Fruit fly (Drosophila melanogaster) whole organism, embryonic: ENCODE results near the gene CG34136.

Experiments used
- CG10267 ChIP-seq: fragments of 200-800 bp; sonication (Bioruptor generic); optimal IDR thresholded peaks from 2 replicates; lab custom pipeline; 2018; ENCODE audit warnings: missing biosample characterization, mild to moderate bottlenecking, missing genetic modification characterization, moderate library complexity
- CG13894 ChIP-seq: fragments of 200-800 bp; sonication (Bioruptor generic); optimal IDR thresholded peaks from 3 replicates; lab custom pipeline; 2018; ENCODE audit warnings: missing biosample characterization, mild to moderate bottlenecking, missing genetic modification characterization, moderate library complexity
- Ets97D ChIP-seq: fragments of 200-800 bp; sonication (Bioruptor generic); optimal IDR thresholded peaks from 3 replicates; lab custom pipeline; 2016; ENCODE audit warnings: missing biosample characterization, missing genetic modification characterization
- Ravus ChIP-seq: fragments of 200-800 bp; sonication (Bioruptor generic); IDR thresholded peaks from 2 replicates; pipeline ENCODE4 v1.3.6; 2022; ENCODE audit warnings: missing biosample characterization, missing genetic modification characterization
- cg ChIP-seq: fragments of 200-800 bp; sonication (Bioruptor generic); optimal IDR thresholded peaks from 3 replicates; lab custom pipeline; 2019; ENCODE audit warnings: missing biosample characterization, mild to moderate bottlenecking, missing genetic modification characterization, moderate library complexity
- h ChIP-seq: fragments of >200 bp; optimal IDR thresholded peaks from 2 replicates; lab custom pipeline; 2017
- trem ChIP-seq: fragments of 200-800 bp; optimal IDR thresholded peaks from 3 replicates; lab custom pipeline; 2019; ENCODE audit warnings: missing biosample characterization, mild to moderate bottlenecking, missing genetic modification characterization, moderate library complexity

DNA sequence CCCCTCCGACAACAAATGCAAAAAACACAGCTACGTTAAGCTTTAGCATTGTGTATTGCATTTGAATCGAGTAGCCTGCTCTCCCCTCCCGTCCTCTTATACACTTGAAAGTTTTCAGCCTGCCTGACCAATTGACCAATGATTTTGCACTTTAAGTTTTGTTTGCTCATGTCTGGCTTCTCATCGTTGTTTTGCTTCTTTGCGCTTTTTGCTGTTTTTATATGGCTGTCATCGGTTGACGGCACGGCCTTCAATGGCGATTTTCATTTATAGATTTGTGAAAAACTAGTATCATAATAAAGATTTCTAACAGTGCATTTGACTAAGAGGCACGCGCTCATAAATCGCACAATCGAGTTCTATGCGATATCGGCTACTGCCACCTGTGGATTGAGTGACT is 30.8 kb upstream of the CG34136 start:
- TF ChIP-seq Ets97D = no peak
- no peak for TF ChIP-seq CG13894 (tag; lab: Kevin White, UChicago)
- TF ChIP-seq CG10267 (tag; lab: Kevin White, UChicago) = no peak
- no peak for TF ChIP-seq cg
- TF ChIP-seq trem (tag; lab: Kevin White, UChicago) = no peak
- no peak for TF ChIP-seq h
- TF ChIP-seq Ravus (GFP tag; lab: Robert Waterston, UW) = no peak
